Worm (Caenorhabditis elegans) whole organism, L1 larva: Measurements from ENCODE around the gene pde-12.
A peak's percentile ranks its signal among the peaks of the same experiment; 100 is the strongest.

ENCODE experiments used
- ceh-82 ChIP-seq, 3 experiments: fragments of 150-350 bp in 1 of 3; sonication (generic microtip) in 2 of 3; optimal IDR thresholded peaks; 2 replicates each; lab custom pipeline; 2014 to 2017; ENCODE audit warnings: missing biosample characterization in 3 of 3, missing genetic modification characterization in 3 of 3
- elt-2 ChIP-seq: sonication (generic microtip); optimal IDR thresholded peaks from 2 replicates; lab custom pipeline; 2016; ENCODE audit warnings: missing genetic modification characterization, mild to moderate bottlenecking, inconsistent platforms, missing compliant biosample characterization, missing genetic modification reagents
- irx-1 ChIP-seq: sonication (generic microtip); optimal IDR thresholded peaks from 2 replicates; lab custom pipeline; 2016; ENCODE audit warnings: missing genetic modification characterization, missing compliant biosample characterization
- nhr-11 ChIP-seq: fragments of 150-350 bp; optimal IDR thresholded peaks from 2 replicates; lab custom pipeline; 2014; ENCODE audit warnings: missing biosample characterization, missing genetic modification characterization
- nhr-76 ChIP-seq: sonication (generic microtip); optimal IDR thresholded peaks from 2 replicates; lab custom pipeline; 2017; ENCODE audit warnings: missing biosample characterization, missing genetic modification characterization
- nhr-77 ChIP-seq: fragments of 150-350 bp; optimal IDR thresholded peaks from 2 replicates; lab custom pipeline; 2014; ENCODE audit warnings: missing biosample characterization, missing genetic modification characterization
- pax-3 ChIP-seq: fragments of 200-800 bp; sonication (Bioruptor generic); optimal IDR thresholded peaks from 2 replicates; lab custom pipeline; 2018; ENCODE audit warnings: mild to moderate bottlenecking, missing genetic modification characterization, moderate library complexity, missing compliant biosample characterization
- pqm-1 ChIP-seq: sonication (generic microtip); optimal IDR thresholded peaks from 3 replicates; lab custom pipeline; 2017; ENCODE audit warnings: missing biosample characterization, missing genetic modification characterization
- snpc-4 ChIP-seq: fragments of 150-350 bp; optimal IDR thresholded peaks from 2 replicates; lab custom pipeline; 2014; ENCODE audit warnings: missing biosample characterization, missing genetic modification characterization
- zip-4 ChIP-seq: fragments of 200-800 bp; sonication (Bioruptor generic); optimal IDR thresholded peaks from 2 replicates; lab custom pipeline; 2018; ENCODE audit warnings: mild to moderate bottlenecking, missing genetic modification characterization, moderate library complexity, missing compliant biosample characterization

ce11 chrIII:10806821-10807220, 38.0 kb downstream of the pde-12 start:
- no peak for TF ChIP-seq elt-2 (tag; lab: Kevin White, UChicago)
- no peak for TF ChIP-seq nhr-77 (tag; lab: Kevin White, UChicago)
- no peak for TF ChIP-seq nhr-76 (tag; lab: Kevin White, UChicago)
- TF ChIP-seq ceh-82 (tag; optimal IDR thresholded peaks at IDR 0.05; lab: Kevin White, UChicago) = peak in 1 of 3 experiments; percentile 16
- no peak for TF ChIP-seq snpc-4 (tag; lab: Kevin White, UChicago)
- no peak for TF ChIP-seq nhr-11 (tag; lab: Kevin White, UChicago)
- TF ChIP-seq zip-4 = peak; percentile 26
- TF ChIP-seq pax-3 = no peak
- no peak for TF ChIP-seq irx-1 (tag; lab: Kevin White, UChicago)
- TF ChIP-seq pqm-1 (tag; lab: Kevin White, UChicago) = no peak
